Worm (Caenorhabditis elegans): ENCODE results near the gene ZK1127.5.
A peak's percentile ranks its signal among the peaks of the same experiment; 100 is the strongest.

ZK1127.5 gene

DNA sequence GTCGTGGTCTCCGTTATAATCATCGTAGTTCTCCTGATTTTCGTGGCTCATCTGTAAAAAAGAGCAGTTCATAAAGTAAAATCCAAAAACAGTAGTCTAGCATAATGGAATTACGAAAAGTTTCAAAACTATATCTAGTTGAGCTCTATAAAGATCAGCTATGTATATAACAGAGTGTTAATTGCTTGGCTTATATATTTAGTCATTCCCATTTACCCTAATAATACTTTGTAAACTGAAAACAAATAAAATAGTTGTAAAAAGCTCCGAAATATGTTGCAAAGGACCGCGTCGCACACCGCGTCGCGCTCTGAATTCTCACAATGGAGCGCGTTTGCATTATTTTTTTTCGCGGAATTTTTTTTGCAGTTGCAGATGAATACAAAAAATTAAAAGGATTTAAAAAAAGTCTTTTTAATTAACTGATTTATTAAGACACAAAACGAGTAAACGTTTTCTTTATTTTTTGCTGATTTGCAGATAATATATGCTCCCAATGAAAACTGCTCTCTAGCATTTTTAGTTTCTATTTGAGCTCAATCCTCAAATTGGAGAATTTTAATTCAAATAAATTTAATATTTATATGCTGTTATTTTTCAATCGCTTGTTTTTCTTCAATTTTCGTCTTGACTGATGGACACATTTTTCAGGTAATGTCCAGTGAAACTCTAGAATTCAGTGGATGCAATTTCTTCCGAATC lies at the start of gene ZK1127.5, which contains the start of gene tcer-1:
ZK1127.5 (plus strand) TSS at position 652 of the 702 bp plus-strand sequence.
tcer-1 (minus strand) TSS at position 51 of the 702 bp plus-strand sequence.
- TF ChIP-seq madf-3 (GFP tag; IDR thresholded peaks at IDR 0.05) (peak; percentile 95), lin-35 (GFP tag; optimal IDR thresholded peaks at IDR 0.05) (peak in 1 of 3 experiments; percentile 57), cebp-1 (GFP tag; IDR thresholded peaks at IDR 0.05) (no peak), cebp-1 (tag; optimal IDR thresholded peaks at IDR 0.05) (peak; percentile 1), tlf-1 (GFP tag; optimal IDR thresholded peaks at IDR 0.05) (no peak), mcd-1 (GFP tag; IDR thresholded peaks at IDR 0.05) (peak; percentile 94), lin-54 (GFP tag; optimal IDR thresholded peaks at IDR 0.05) (peak; percentile 60), hlh-26 (GFP tag; conservative IDR thresholded peaks at IDR 0.05) (no peak), snpc-4 (GFP tag; optimal IDR thresholded peaks at IDR 0.05) (no peak), snpc-4 (tag; optimal IDR thresholded peaks at IDR 0.05) (peak in 3 of 4 experiments; percentile 8 to 16 (median 13)), hmg-1.2 (GFP tag; IDR thresholded peaks at IDR 0.05) (peak; percentile 39; the same call in 1 of the 2 replicates), nfya-1 (tag; optimal IDR thresholded peaks at IDR 0.05; ENCODE audit: borderline replicate concordance, insufficient read depth) (no peak), snpc-1.1 (tag; optimal IDR thresholded peaks at IDR 0.05; ENCODE audit: insufficient read depth) (peak; percentile 31), tbp1 (GFP tag; optimal IDR thresholded peaks at IDR 0.05) (peak; percentile 26), F33H1.4 (GFP tag; IDR thresholded peaks at IDR 0.05) (0 out of 2 replicates have a peak, but pooled peaks have one; percentile 44), efl-1 (GFP tag; optimal IDR thresholded peaks at IDR 0.05) (peak; percentile 87), lsl-1 (GFP tag; optimal IDR thresholded peaks at IDR 0.05) (peak; percentile 65), dox-1 (GFP tag; IDR thresholded peaks at IDR 0.05) (peak; percentile 79), snpc-1.3 (tag; optimal IDR thresholded peaks at IDR 0.05; ENCODE audit: insufficient read depth) (peak; percentile 56), ceh-91 (GFP tag; IDR thresholded peaks at IDR 0.05) (peak; percentile 57; the same call in 1 of the 2 replicates), madf-8 (GFP tag; conservative IDR thresholded peaks at IDR 0.05) (peak; percentile 60), snpc-3.4 (tag; optimal IDR thresholded peaks at IDR 0.05) (peak; percentile 47), D2030.7 (GFP tag; IDR thresholded peaks at IDR 0.05) (0 out of 2 replicates have a peak, but pooled peaks have one; percentile 13), dpl-1 (GFP tag; optimal IDR thresholded peaks at IDR 0.05) (peak; percentile 63), nhr-80 (tag; optimal IDR thresholded peaks at IDR 0.05) (peak; percentile 1), hrde-1 (tag; optimal IDR thresholded peaks at IDR 0.05; ENCODE audit: borderline replicate concordance) (no peak), madf-6 (GFP tag; IDR thresholded peaks at IDR 0.05) (peak; percentile 69), rec-8 (tag; optimal IDR thresholded peaks at IDR 0.05) (no peak), attf-5 (GFP tag; optimal IDR thresholded peaks at IDR 0.05) (peak; percentile 69), chd-7 (tag; optimal IDR thresholded peaks at IDR 0.05) (no peak)

ce11 chrII:7001405-7001804 lies 49.1 kb upstream of the ZK1127.5 start:
- TF ChIP-seq him-1 (tag; optimal IDR thresholded peaks at IDR 0.05) (peak; percentile 85), pbrm-1 (GFP tag; IDR thresholded peaks at IDR 0.05) (peak; percentile 73), B0035.1 (tag; optimal IDR thresholded peaks at IDR 0.05) (peak; percentile 16), lsl-1 (GFP tag; optimal IDR thresholded peaks at IDR 0.05) (peak; percentile 50), B0019.2 (GFP tag; conservative IDR thresholded peaks at IDR 0.05) (peak; percentile 43), snpc-4 (GFP tag; optimal IDR thresholded peaks at IDR 0.05) (peak; percentile 6), snpc-4 (tag; optimal IDR thresholded peaks at IDR 0.05) (peak in 2 of 4 experiments; percentile 28 to 56), dox-1 (GFP tag; IDR thresholded peaks at IDR 0.05) (peak; percentile 86), zim-3 (tag; optimal IDR thresholded peaks at IDR 0.05) (peak; percentile 74), aptf-2 (GFP tag; conservative IDR thresholded peaks at IDR 0.05) (peak; percentile 60; the same call in 1 of the 2 replicates), rpc-1 (optimal IDR thresholded peaks at IDR 0.05) (peak; percentile 58), rpc-1 (tag; optimal IDR thresholded peaks at IDR 0.05) (peak; percentile 84), snpc-1.3 (tag; optimal IDR thresholded peaks at IDR 0.05; ENCODE audit: insufficient read depth) (peak; percentile 15), sptf-2 (GFP tag; optimal IDR thresholded peaks at IDR 0.05) (peak; percentile 54), let-526 (GFP tag; IDR thresholded peaks at IDR 0.05) (peak; percentile 86), ceh-40 (GFP tag; IDR thresholded peaks at IDR 0.05) (peak; percentile 74; the same call in 1 of the 2 replicates), Y56A3A.18 (GFP tag; IDR thresholded peaks at IDR 0.05) (peak; percentile 65; the same call in 1 of the 2 replicates), rec-8 (tag; optimal IDR thresholded peaks at IDR 0.05) (peak in 1 of 2 experiments; percentile 68), mxl-1 (tag; optimal IDR thresholded peaks at IDR 0.05) (peak; percentile 50), egl-44 (GFP tag; IDR thresholded peaks at IDR 0.05) (peak; percentile 94), F33H1.4 (GFP tag; IDR thresholded peaks at IDR 0.05) (peak; percentile 52), ceh-58 (GFP tag; IDR thresholded peaks at IDR 0.05) (peak; percentile 52; the same call in 1 of the 2 replicates)
